Worm (Caenorhabditis elegans): ENCODE results near the gene str-208.

Gene str-208

ce11 chrV:4957619-4958018, 990 bp downstream of the str-208 start:
- TF ChIP-seq flt-1 (GFP tag; IDR thresholded peaks at IDR 0.05), result no peak
- no peak for TF ChIP-seq ztf-23 (GFP tag; IDR thresholded peaks at IDR 0.05)
- TF ChIP-seq med-1 (GFP tag; optimal IDR thresholded peaks at IDR 0.05; ENCODE audit: insufficient read depth), result no peak
- TF ChIP-seq cog-1 (tag; optimal IDR thresholded peaks at IDR 0.05), result no peak
- TF ChIP-seq ref-1 (GFP tag; conservative IDR thresholded peaks at IDR 0.05), result no peak
- TF ChIP-seq T22C8.4 (GFP tag; IDR thresholded peaks at IDR 0.05), result no peak
- TF ChIP-seq ztf-29 (GFP tag; IDR thresholded peaks at IDR 0.05), result no peak
- TF ChIP-seq klf-2 (GFP tag; conservative IDR thresholded peaks at IDR 0.05), result no peak
- TF ChIP-seq tab-1 (GFP tag; IDR thresholded peaks at IDR 0.05), result no peak

ce11 chrV:4960686-4961085, 4.1 kb downstream of the str-208 start:
- TF ChIP-seq T22C8.4 (GFP tag; IDR thresholded peaks at IDR 0.05) (no peak), klf-2 (GFP tag; conservative IDR thresholded peaks at IDR 0.05) (0 out of 2 replicates have a peak, but pooled peaks have one; percentile 22)

ce11 chrV:4962968-4963367, 6.3 kb downstream of the str-208 start, which contains the start of gene tam-1:
TSS of gene tam-1 (minus strand) at chrV:4963102.
- TF ChIP-seq T22C8.4 (GFP tag; IDR thresholded peaks at IDR 0.05) (peak; percentile 50; the same call in 1 of the 2 replicates), ztf-29 (GFP tag; IDR thresholded peaks at IDR 0.05) (0 out of 2 replicates have a peak, but pooled peaks have one; percentile 9), ref-1 (GFP tag; conservative IDR thresholded peaks at IDR 0.05) (no peak)

DNA sequence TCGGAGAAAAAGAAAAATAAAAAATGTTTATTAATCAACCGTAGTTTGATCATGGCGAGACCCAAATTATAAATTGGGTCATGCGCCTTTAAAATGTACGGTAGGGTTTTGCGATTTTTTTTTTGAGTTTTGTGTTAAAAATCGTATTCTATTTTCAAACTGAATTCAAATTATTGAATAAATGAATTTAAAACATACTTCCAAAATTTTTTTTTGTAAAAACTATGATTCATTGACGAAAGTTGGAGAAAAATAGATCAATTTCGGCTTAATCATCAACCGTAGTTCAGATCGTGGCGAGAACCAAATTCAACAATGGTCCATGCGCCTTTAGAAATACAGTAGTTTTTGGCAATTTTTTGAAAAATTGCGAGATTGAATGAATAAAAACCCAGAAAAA, 7.0 kb downstream of the str-208 start:
- TF ChIP-seq flt-1 (GFP tag; IDR thresholded peaks at IDR 0.05), result no peak
- no peak for TF ChIP-seq med-1 (GFP tag; optimal IDR thresholded peaks at IDR 0.05; ENCODE audit: insufficient read depth)
- TF ChIP-seq cog-1 (tag; optimal IDR thresholded peaks at IDR 0.05), result no peak
- no peak for TF ChIP-seq ztf-23 (GFP tag; IDR thresholded peaks at IDR 0.05)
- no peak for TF ChIP-seq ref-1 (GFP tag; conservative IDR thresholded peaks at IDR 0.05)
- no peak for TF ChIP-seq ztf-29 (GFP tag; IDR thresholded peaks at IDR 0.05)
- TF ChIP-seq tab-1 (GFP tag; IDR thresholded peaks at IDR 0.05), result no peak
- TF ChIP-seq T22C8.4 (GFP tag; IDR thresholded peaks at IDR 0.05), result no peak
- no peak for TF ChIP-seq klf-2 (GFP tag; conservative IDR thresholded peaks at IDR 0.05)

DNA sequence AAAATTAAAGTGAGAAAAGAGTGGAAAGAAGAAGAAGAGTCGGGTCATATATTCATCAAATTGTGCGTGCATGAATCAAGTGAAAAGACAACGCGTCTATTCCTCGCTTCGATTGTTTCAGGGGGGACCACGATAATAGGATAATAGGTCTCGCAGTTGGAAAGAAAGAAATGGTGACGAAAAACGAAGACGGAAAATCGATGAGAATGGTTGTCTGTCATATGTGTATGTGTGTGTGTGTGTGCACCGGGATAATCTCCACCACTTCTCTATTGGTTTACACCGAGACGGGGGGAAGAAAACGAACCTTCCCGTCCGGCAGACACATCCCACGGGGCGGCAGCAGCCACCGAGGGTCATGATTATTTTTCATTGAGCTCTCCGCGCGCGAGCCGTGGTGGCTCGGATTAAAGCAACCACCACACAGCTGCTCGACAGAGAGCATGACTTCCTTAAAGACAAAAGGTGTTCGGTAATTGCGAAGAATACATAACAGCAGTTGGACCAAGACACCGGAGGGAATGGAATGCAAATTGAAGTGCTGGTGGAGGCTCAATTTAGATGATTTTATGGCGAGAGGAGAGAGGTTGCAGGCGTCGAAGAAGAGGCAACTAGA, 7.5 kb downstream of the str-208 start:
- TF ChIP-seq ztf-23 (GFP tag; IDR thresholded peaks at IDR 0.05), result no peak
- TF ChIP-seq flt-1 (GFP tag; IDR thresholded peaks at IDR 0.05), result no peak
- TF ChIP-seq med-1 (GFP tag; optimal IDR thresholded peaks at IDR 0.05; ENCODE audit: insufficient read depth), result no peak
- TF ChIP-seq cog-1 (tag; optimal IDR thresholded peaks at IDR 0.05), result peak; percentile 27
- no peak for TF ChIP-seq T22C8.4 (GFP tag; IDR thresholded peaks at IDR 0.05)
- 0 out of 2 replicates have a peak, but pooled peaks have one; percentile 64 for TF ChIP-seq tab-1 (GFP tag; IDR thresholded peaks at IDR 0.05)
- TF ChIP-seq klf-2 (GFP tag; conservative IDR thresholded peaks at IDR 0.05), result no peak
- TF ChIP-seq ztf-29 (GFP tag; IDR thresholded peaks at IDR 0.05), result no peak
- TF ChIP-seq ref-1 (GFP tag; conservative IDR thresholded peaks at IDR 0.05), result no peak

DNA sequence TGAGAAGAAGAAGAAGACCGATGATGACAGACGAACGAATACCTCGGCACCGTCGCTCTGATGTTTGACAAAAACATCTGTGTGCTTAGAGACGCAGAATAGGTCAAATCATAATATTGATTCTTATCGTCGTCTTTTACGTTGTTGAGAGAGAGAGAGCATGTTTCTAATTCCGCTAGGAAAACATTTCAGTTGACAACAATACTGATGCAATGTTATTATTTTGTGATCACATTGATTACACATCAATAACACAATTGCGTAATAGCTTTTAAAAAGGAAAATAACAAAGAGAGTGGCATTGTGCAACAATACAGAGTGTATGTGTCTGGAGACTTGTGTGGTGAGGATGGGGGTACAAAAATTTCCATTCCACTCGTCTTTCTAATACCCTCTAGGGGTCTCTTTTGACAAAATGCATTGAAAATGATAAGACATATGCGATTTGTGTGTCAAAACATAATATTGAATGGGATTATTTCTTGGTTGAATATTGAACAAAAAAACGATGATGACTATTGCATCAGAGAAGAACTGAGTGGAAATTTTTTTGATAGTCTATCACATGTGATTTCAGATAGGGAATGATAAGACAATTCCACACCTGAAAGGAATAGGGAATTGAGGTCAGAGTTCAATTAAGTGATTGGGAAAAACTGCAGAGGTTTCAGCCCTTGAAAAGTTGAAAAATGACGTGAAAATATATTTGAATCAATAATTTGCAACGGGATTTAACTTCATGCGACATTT, 8.2 kb downstream of the str-208 start:
- no peak for TF ChIP-seq klf-2 (GFP tag; conservative IDR thresholded peaks at IDR 0.05)
- no peak for TF ChIP-seq flt-1 (GFP tag; IDR thresholded peaks at IDR 0.05)
- TF ChIP-seq ztf-23 (GFP tag; IDR thresholded peaks at IDR 0.05), result no peak

ce11 chrV:4965790-4966189, 9.2 kb downstream of the str-208 start:
- no peak for TF ChIP-seq med-1 (GFP tag; optimal IDR thresholded peaks at IDR 0.05; ENCODE audit: insufficient read depth)
- no peak for TF ChIP-seq flt-1 (GFP tag; IDR thresholded peaks at IDR 0.05)
- TF ChIP-seq ztf-29 (GFP tag; IDR thresholded peaks at IDR 0.05), result no peak
- TF ChIP-seq cog-1 (tag; optimal IDR thresholded peaks at IDR 0.05), result no peak
- TF ChIP-seq T22C8.4 (GFP tag; IDR thresholded peaks at IDR 0.05), result no peak
- no peak for TF ChIP-seq tab-1 (GFP tag; IDR thresholded peaks at IDR 0.05)
- TF ChIP-seq klf-2 (GFP tag; conservative IDR thresholded peaks at IDR 0.05), result no peak
- TF ChIP-seq ztf-23 (GFP tag; IDR thresholded peaks at IDR 0.05), result no peak
- TF ChIP-seq ref-1 (GFP tag; conservative IDR thresholded peaks at IDR 0.05), result no peak

ce11 chrV:4967238-4967637, 10.6 kb downstream of the str-208 start:
- TF ChIP-seq T22C8.4 (GFP tag; IDR thresholded peaks at IDR 0.05) (no peak), cog-1 (tag; optimal IDR thresholded peaks at IDR 0.05) (peak; percentile 6)

- no peak for TF ChIP-seq ztf-23 (GFP tag; IDR thresholded peaks at IDR 0.05)
- TF ChIP-seq tab-1 (GFP tag; IDR thresholded peaks at IDR 0.05), result no peak
- TF ChIP-seq flt-1 (GFP tag; IDR thresholded peaks at IDR 0.05), result no peak
- no peak for TF ChIP-seq cog-1 (tag; optimal IDR thresholded peaks at IDR 0.05)
- no peak for TF ChIP-seq med-1 (GFP tag; optimal IDR thresholded peaks at IDR 0.05; ENCODE audit: insufficient read depth)
- TF ChIP-seq T22C8.4 (GFP tag; IDR thresholded peaks at IDR 0.05), result no peak
- no peak for TF ChIP-seq klf-2 (GFP tag; conservative IDR thresholded peaks at IDR 0.05)
- no peak for TF ChIP-seq ztf-29 (GFP tag; IDR thresholded peaks at IDR 0.05)
- TF ChIP-seq ref-1 (GFP tag; conservative IDR thresholded peaks at IDR 0.05), result no peak
Measured at ce11 chrV:4968775-4969174, 12.1 kb downstream of the str-208 start.

DNA sequence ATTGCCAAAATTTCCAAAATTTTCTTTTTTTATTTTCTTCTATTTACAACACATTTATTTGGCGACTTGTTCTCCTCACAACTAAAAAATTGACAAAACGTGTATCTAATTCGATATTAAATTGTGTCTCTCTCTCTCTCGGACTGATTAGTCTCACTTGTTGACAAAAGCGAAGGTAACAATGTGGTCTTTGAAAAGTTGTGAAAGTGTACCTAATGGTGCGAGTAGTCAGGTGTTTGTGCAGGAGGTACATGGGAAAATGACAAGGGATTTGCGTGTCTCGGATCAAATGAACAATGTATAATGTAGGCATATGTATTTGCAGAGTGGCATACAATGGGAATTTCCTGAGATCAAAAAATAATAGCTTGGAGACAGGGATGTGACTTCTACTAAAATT, 12.9 kb downstream of the str-208 start:
- no peak for TF ChIP-seq med-1 (GFP tag; optimal IDR thresholded peaks at IDR 0.05; ENCODE audit: insufficient read depth)
- no peak for TF ChIP-seq tab-1 (GFP tag; IDR thresholded peaks at IDR 0.05)
- TF ChIP-seq cog-1 (tag; optimal IDR thresholded peaks at IDR 0.05), result no peak
- TF ChIP-seq ztf-23 (GFP tag; IDR thresholded peaks at IDR 0.05), result no peak
